Worm (Caenorhabditis elegans) whole organism, young adult: ENCODE data around the gene nlp-19.

Experiments used
- B0336.3 ChIP-seq: fragments of 200-800 bp; sonication (Bioruptor generic); IDR thresholded peaks from 2 replicates; pipeline ENCODE4 v1.3.6; 2022; ENCODE audit warnings: missing genetic modification characterization, missing compliant biosample characterization
- Y67H2A.10 ChIP-seq: fragments of 200-800 bp; sonication (Bioruptor generic); conservative IDR thresholded peaks from 2 replicates; pipeline ENCODE4 v1.3.6; 2022; ENCODE audit warnings: missing genetic modification reagents, missing genetic modification characterization, missing compliant biosample characterization
- attf-6 ChIP-seq: fragments of 200-800 bp; sonication (Bioruptor generic); IDR thresholded peaks from 2 replicates; pipeline ENCODE4 v1.3.6; 2022; ENCODE audit warnings: missing genetic modification reagents, missing genetic modification characterization, missing compliant biosample characterization
- bed-1 ChIP-seq: fragments of 200-800 bp; sonication (Bioruptor generic); IDR thresholded peaks from 2 replicates; pipeline ENCODE4 v1.3.6; 2022; ENCODE audit warnings: missing genetic modification reagents, missing genetic modification characterization, missing compliant biosample characterization
- ceh-58 ChIP-seq: fragments of 200-800 bp; sonication (Bioruptor generic); IDR thresholded peaks from 2 replicates; pipeline ENCODE4 v1.3.6; 2022; ENCODE audit warnings: missing genetic modification characterization, missing compliant biosample characterization
- chd-7 ChIP-seq: sonication (generic microtip); optimal IDR thresholded peaks from 2 replicates; lab custom pipeline; 2016; ENCODE audit warnings: mild to moderate bottlenecking, missing genetic modification characterization, moderate library complexity, missing compliant biosample characterization
- dox-1 ChIP-seq: fragments of 200-800 bp; sonication (Bioruptor generic); IDR thresholded peaks from 2 replicates; pipeline ENCODE4 v1.3.6; 2022; ENCODE audit warnings: missing genetic modification reagents, missing genetic modification characterization, missing compliant biosample characterization
- lag-1 ChIP-seq: fragments of 200-800 bp; sonication (Bioruptor generic); IDR thresholded peaks from 2 replicates; pipeline ENCODE4 v1.3.6; 2022; ENCODE audit warnings: missing genetic modification reagents, missing genetic modification characterization, missing compliant biosample characterization
- madf-6 ChIP-seq: fragments of 200-800 bp; sonication (Bioruptor generic); IDR thresholded peaks from 2 replicates; pipeline ENCODE4 v1.3.6; 2022; ENCODE audit warnings: missing genetic modification reagents, missing genetic modification characterization, missing compliant biosample characterization
- madf-8 ChIP-seq: fragments of 200-800 bp; sonication (Bioruptor generic); conservative IDR thresholded peaks from 2 replicates; pipeline ENCODE4 v1.3.6; 2022; ENCODE audit warnings: missing genetic modification reagents, missing genetic modification characterization, missing compliant biosample characterization
- unc-62 ChIP-seq: fragments of 150-350 bp; optimal IDR thresholded peaks from 2 replicates; lab custom pipeline; 2014; ENCODE audit warnings: missing biosample characterization, missing genetic modification reagents, missing genetic modification characterization

- TF ChIP-seq ceh-58 (no peak), dox-1 (no peak), lag-1 (GFP tag; lab: Robert Waterston, UW) (no peak), bed-1 (GFP tag; lab: Robert Waterston, UW) (no peak), unc-62 (no peak), attf-6 (GFP tag; lab: Robert Waterston, UW) (no peak), madf-8 (GFP tag; lab: Robert Waterston, UW) (no peak), madf-6 (no peak), Y67H2A.10 (GFP tag; lab: Robert Waterston, UW) (no peak), chd-7 (no peak), B0336.3 (no peak)
Measured at ce11 chrX:10956972-10957678, 1.4 kb upstream of the nlp-19 start.
